Worm (Caenorhabditis elegans): ENCODE data around the gene ZK938.12.

DNA sequence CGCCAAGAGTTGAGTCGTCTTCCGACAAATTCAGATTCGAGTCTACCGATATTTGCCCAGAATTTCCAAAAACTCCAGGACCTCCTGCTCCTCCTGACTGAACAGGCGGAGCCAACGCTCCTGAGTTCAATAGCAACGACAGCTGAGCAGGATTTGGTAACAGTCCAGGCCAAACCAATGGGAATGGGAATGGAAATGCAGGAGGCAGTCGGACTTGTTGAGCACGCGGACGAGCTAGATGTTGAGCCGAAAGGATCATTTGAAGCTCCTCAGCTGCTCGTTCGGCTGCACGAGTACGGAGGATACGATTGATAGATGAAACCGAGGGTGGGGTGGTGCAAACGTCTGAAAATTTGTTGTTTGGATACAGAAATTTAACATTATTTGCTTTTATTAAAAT, 4.2 kb upstream of the ZK938.12 start:
- no peak for TF ChIP-seq T22C8.4 (GFP tag; IDR thresholded peaks at IDR 0.05)
- no peak for TF ChIP-seq ztf-29 (GFP tag; IDR thresholded peaks at IDR 0.05)
- no peak for TF ChIP-seq klf-2 (GFP tag; conservative IDR thresholded peaks at IDR 0.05)
- TF ChIP-seq cog-1 (tag; optimal IDR thresholded peaks at IDR 0.05) = no peak
- no peak for TF ChIP-seq flt-1 (GFP tag; IDR thresholded peaks at IDR 0.05)
- no peak for TF ChIP-seq ztf-23 (GFP tag; IDR thresholded peaks at IDR 0.05)
- TF ChIP-seq ref-1 (GFP tag; conservative IDR thresholded peaks at IDR 0.05) = no peak
- TF ChIP-seq tab-1 (GFP tag; IDR thresholded peaks at IDR 0.05) = no peak

Data from whole organism, midembryonic.